Worm (Caenorhabditis elegans): ENCODE measurements around the gene srw-3.
A peak's percentile ranks its signal among the peaks of the same experiment; 100 is the strongest.

DNA sequence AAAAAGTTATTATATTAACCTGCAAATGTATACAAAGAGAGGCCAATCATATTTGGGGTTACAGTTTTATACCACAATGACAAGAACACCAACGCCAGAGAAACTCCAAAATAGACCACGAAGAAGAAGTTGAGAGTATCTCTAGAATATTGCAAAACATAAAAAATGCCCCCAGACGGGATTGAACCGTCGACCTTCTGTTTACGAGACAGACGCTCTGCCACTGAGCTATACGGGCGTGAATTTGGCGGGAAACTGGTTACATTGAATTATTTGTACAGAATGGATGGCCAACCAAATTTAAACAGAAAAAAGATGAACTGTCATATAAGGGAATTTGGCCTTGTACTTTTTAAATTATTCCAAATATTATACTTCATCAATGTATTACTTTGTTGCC, 25.1 kb downstream of the srw-3 start:
- TF ChIP-seq R02D3.7 (tag; optimal IDR thresholded peaks at IDR 0.05) (no peak), ama-1 (optimal IDR thresholded peaks at IDR 0.05) (peak; percentile 61), gmeb-1 (tag; optimal IDR thresholded peaks at IDR 0.05) (peak; percentile 42)

Measured in whole organism, L2 larva.